Worm (Caenorhabditis elegans): ENCODE measurements around the gene clec-229.

ce11 chrV:15310780-15311179 is 30.5 kb downstream of the clec-229 start, which contains the start of gene irld-62:
- TF ChIP-seq sox-4 (tag; optimal IDR thresholded peaks at IDR 0.05) (no peak), ceh-2 (tag; optimal IDR thresholded peaks at IDR 0.05) (no peak), unc-55 (GFP tag; optimal IDR thresholded peaks at IDR 0.05) (no peak), ets-4 (tag; optimal IDR thresholded peaks at IDR 0.05) (no peak), ceh-6 (GFP tag; optimal IDR thresholded peaks at IDR 0.05) (no peak), gmeb-2 (tag; optimal IDR thresholded peaks at IDR 0.05) (no peak), F13H6.1 (tag; optimal IDR thresholded peaks at IDR 0.05) (no peak), npax-4 (tag; optimal IDR thresholded peaks at IDR 0.05) (no peak), pha-4 (tag; optimal IDR thresholded peaks at IDR 0.05) (no peak), pag-3 (tag; optimal IDR thresholded peaks at IDR 0.05; ENCODE audit: borderline replicate concordance) (no peak), ceh-48 (tag; optimal IDR thresholded peaks at IDR 0.05) (no peak), Y22D7AL.16 (tag; optimal IDR thresholded peaks at IDR 0.05) (no peak), zip-5 (tag; optimal IDR thresholded peaks at IDR 0.05) (no peak), ceh-31 (tag; optimal IDR thresholded peaks at IDR 0.05) (no peak)

All from whole organism, late embryonic.